Worm (Caenorhabditis elegans) whole organism, L4 larva: ENCODE results near the gene vps-50.

Experiments
- D1046.2 ChIP-seq: fragments of 200-800 bp; sonication (Bioruptor generic); IDR thresholded peaks from 2 replicates; pipeline ENCODE4 v1.3.6; 2022; ENCODE audit warnings: missing genetic modification characterization, missing compliant biosample characterization
- F10B5.3 ChIP-seq: sonication (generic microtip); optimal IDR thresholded peaks from 2 replicates; lab custom pipeline; 2016; ENCODE audit warnings: mild to moderate bottlenecking, missing genetic modification characterization, missing compliant biosample characterization
- F26F4.8 ChIP-seq: fragments of 200-800 bp; sonication (Bioruptor generic); conservative IDR thresholded peaks from 2 replicates; pipeline ENCODE4 v1.3.6; 2022; ENCODE audit warnings: missing genetic modification characterization, missing compliant biosample characterization
- F44E2.7 ChIP-seq: fragments of 200-800 bp; sonication (Bioruptor generic); IDR thresholded peaks from 2 replicates; pipeline ENCODE4 v2.1.2; 2022; ENCODE audit warnings: missing genetic modification characterization, missing compliant biosample characterization
- T26A8.4 ChIP-seq: fragments of 200-800 bp; sonication (Bioruptor generic); IDR thresholded peaks from 2 replicates; pipeline ENCODE4 v1.3.6; 2022; ENCODE audit warnings: missing genetic modification characterization, missing compliant biosample characterization
- Y105C5A.15 ChIP-seq: fragments of 200-800 bp; sonication (Bioruptor generic); IDR thresholded peaks from 2 replicates; pipeline ENCODE4 v1.3.6; 2022; ENCODE audit warnings: missing genetic modification characterization, missing compliant biosample characterization
- Y48G9A.11 ChIP-seq: fragments of 200-800 bp; sonication (Bioruptor generic); IDR thresholded peaks from 2 replicates; pipeline ENCODE4 v1.3.6; 2022; ENCODE audit warnings: missing genetic modification reagents, missing genetic modification characterization, missing compliant biosample characterization
- ZK337.2 ChIP-seq: fragments of 200-800 bp; sonication (Bioruptor generic); IDR thresholded peaks from 2 replicates; pipeline ENCODE4 v1.3.6; 2022; ENCODE audit warnings: missing genetic modification reagents, missing genetic modification characterization, missing compliant biosample characterization
- aha-1 ChIP-seq: fragments of 150-350 bp; peaks from one replicate; lab custom pipeline; 2014; ENCODE audit warnings: missing biosample characterization, missing genetic modification characterization
- aly-2 ChIP-seq: sonication (generic microtip); optimal IDR thresholded peaks from 2 replicates; lab custom pipeline; 2018; ENCODE audit warnings: missing biosample characterization, missing genetic modification characterization
- arid-1 ChIP-seq: fragments of 200-800 bp; sonication (Bioruptor generic); conservative IDR thresholded peaks from 2 replicates; pipeline ENCODE4 v1.3.6; 2022; ENCODE audit warnings: missing genetic modification reagents, missing genetic modification characterization, missing compliant biosample characterization
- ceh-28 ChIP-seq: fragments of 150-350 bp; optimal IDR thresholded peaks from 2 replicates; lab custom pipeline; 2014; ENCODE audit warnings: missing biosample characterization, missing genetic modification reagents, missing genetic modification characterization
- ceh-32 ChIP-seq: sonication (generic microtip); optimal IDR thresholded peaks from 2 replicates; lab custom pipeline; 2016; ENCODE audit warnings: mild to moderate bottlenecking, missing genetic modification characterization, missing compliant biosample characterization; ENCODE audit not compliant: poor library complexity
- ceh-62 ChIP-seq: sonication (generic microtip); optimal IDR thresholded peaks from 2 replicates; lab custom pipeline; 2017; ENCODE audit warnings: missing biosample characterization, missing genetic modification characterization
- ceh-82 ChIP-seq: sonication (generic microtip); optimal IDR thresholded peaks from 2 replicates; lab custom pipeline; 2017; ENCODE audit warnings: missing biosample characterization, missing genetic modification characterization
- daf-19 ChIP-seq: fragments of 200-800 bp; sonication (Bioruptor generic); conservative IDR thresholded peaks from 2 replicates; pipeline ENCODE4 v1.3.6; 2022; ENCODE audit warnings: missing genetic modification characterization, missing compliant biosample characterization
- dmd-6 ChIP-seq: fragments of 200-800 bp; sonication (Bioruptor generic); IDR thresholded peaks from 2 replicates; pipeline ENCODE4 v1.3.6; 2022; ENCODE audit warnings: missing genetic modification reagents, missing genetic modification characterization, missing compliant biosample characterization
- dmd-8 ChIP-seq: fragments of 200-800 bp; sonication (Bioruptor generic); IDR thresholded peaks from 2 replicates; pipeline ENCODE4 v1.3.6; 2022; ENCODE audit warnings: missing genetic modification characterization, missing compliant biosample characterization
- dmd-9 ChIP-seq: fragments of 200-800 bp; sonication (Bioruptor generic); IDR thresholded peaks from 2 replicates; pipeline ENCODE4 v1.3.6; 2022; ENCODE audit warnings: missing genetic modification reagents, missing genetic modification characterization, missing compliant biosample characterization
- gei-8 ChIP-seq: fragments of 200-800 bp; sonication (Bioruptor generic); optimal IDR thresholded peaks from 2 replicates; lab custom pipeline; 2018; ENCODE audit warnings: mild to moderate bottlenecking, missing genetic modification characterization, missing compliant biosample characterization
- hif-1 ChIP-seq, 2 experiments: sonication (generic microtip); optimal IDR thresholded peaks; 2 replicates each; lab custom pipeline; 2016 to 2017; ENCODE audit warnings: missing compliant biosample characterization in 2 of 2, missing genetic modification characterization in 2 of 2, missing genetic modification reagents in 2 of 2, missing genotype in 2 of 2, mild to moderate bottlenecking in 1 of 2
- hlh-11 ChIP-seq: fragments of 200-800 bp; sonication (Bioruptor generic); optimal IDR thresholded peaks from 2 replicates; lab custom pipeline; 2018; ENCODE audit warnings: mild to moderate bottlenecking, missing genetic modification characterization, missing compliant biosample characterization
- hmg-1.1 ChIP-seq: fragments of 200-800 bp; sonication (Bioruptor generic); IDR thresholded peaks from 2 replicates; pipeline ENCODE4 v1.3.6; 2022; ENCODE audit warnings: missing genetic modification reagents, missing genetic modification characterization, missing compliant biosample characterization
- jun-1 ChIP-seq: fragments of 150-350 bp; optimal IDR thresholded peaks from 2 replicates; lab custom pipeline; 2014; ENCODE audit warnings: missing biosample characterization, missing genetic modification reagents, missing genetic modification characterization
- lim-7 ChIP-seq: fragments of 200-800 bp; sonication (Bioruptor generic); IDR thresholded peaks from 2 replicates; pipeline ENCODE4 v1.3.6; 2022; ENCODE audit warnings: missing genetic modification characterization, missing compliant biosample characterization
- lin-1 ChIP-seq: fragments of 200-800 bp; sonication (Bioruptor generic); IDR thresholded peaks from 2 replicates; pipeline ENCODE4 v1.3.6; 2022; ENCODE audit warnings: missing genetic modification reagents, missing genetic modification characterization, missing compliant biosample characterization
- lin-13 ChIP-seq: fragments of 150-350 bp; optimal IDR thresholded peaks from 2 replicates; lab custom pipeline; 2014; ENCODE audit warnings: missing biosample characterization, missing genetic modification reagents, missing genetic modification characterization
- lin-15B ChIP-seq: fragments of 150-350 bp; sonication (generic microtip); optimal IDR thresholded peaks from 3 replicates; lab custom pipeline; 2014; ENCODE audit warnings: missing biosample characterization, missing genetic modification characterization
- lsy-2 ChIP-seq, 2 experiments: fragments of 150-350 bp in 1 of 2; sonication (generic microtip) in 1 of 2; optimal IDR thresholded peaks; 2 replicates each; lab custom pipeline; 2014 to 2017; ENCODE audit warnings: missing biosample characterization in 2 of 2, missing genetic modification characterization in 2 of 2
- madf-5 ChIP-seq, 2 experiments: fragments of 200-800 bp; sonication (Bioruptor generic); IDR thresholded peaks; 2 replicates each; pipeline ENCODE4 v1.3.6; 2022; ENCODE audit warnings: missing compliant biosample characterization in 2 of 2, missing genetic modification characterization in 2 of 2
- mdt-29 ChIP-seq: fragments of 200-800 bp; sonication (Bioruptor generic); IDR thresholded peaks from 2 replicates; pipeline ENCODE4 v1.3.6; 2022; ENCODE audit warnings: missing genetic modification reagents, missing genetic modification characterization, missing compliant biosample characterization
- mes-2 ChIP-seq: sonication (generic microtip); optimal IDR thresholded peaks from 2 replicates; lab custom pipeline; 2016; ENCODE audit warnings: missing genotype, mild to moderate bottlenecking, missing genetic modification characterization, missing compliant biosample characterization; ENCODE audit not compliant: poor library complexity, severe bottlenecking
- nhr-111 ChIP-seq: fragments of 200-800 bp; sonication (Bioruptor generic); optimal IDR thresholded peaks from 2 replicates; lab custom pipeline; 2018; ENCODE audit warnings: mild to moderate bottlenecking, missing genetic modification characterization, missing compliant biosample characterization
- nhr-42 ChIP-seq: fragments of 200-800 bp; sonication (Bioruptor generic); IDR thresholded peaks from 2 replicates; pipeline ENCODE4 v1.3.6; 2022; ENCODE audit warnings: missing genetic modification characterization, missing compliant biosample characterization
- pha-4 ChIP-seq, 2 experiments: fragments of 150-350 bp in 1 of 2; fragments of 200-800 bp in 1 of 2; sonication (Bioruptor generic) in 1 of 2; IDR thresholded peaks in 1 of 2; optimal IDR thresholded peaks in 1 of 2; 2 replicates each; pipeline versions ENCODE4 v1.3.6 to Lab custom; 2014 to 2022; ENCODE audit warnings: missing genetic modification characterization in 2 of 2, missing genetic modification reagents in 2 of 2, missing biosample characterization in 1 of 2, missing compliant biosample characterization in 1 of 2
- rbr-2 ChIP-seq: sonication (generic microtip); optimal IDR thresholded peaks from 2 replicates; lab custom pipeline; 2016; ENCODE audit warnings: missing genotype, missing genetic modification characterization, missing compliant biosample characterization
- saeg-2 ChIP-seq: fragments of 200-800 bp; sonication (Bioruptor generic); IDR thresholded peaks from 2 replicates; pipeline ENCODE4 v1.3.6; 2022; ENCODE audit warnings: missing genetic modification reagents, missing genetic modification characterization, missing compliant biosample characterization
- set-16 ChIP-seq: fragments of 200-800 bp; sonication (Bioruptor generic); IDR thresholded peaks from 2 replicates; pipeline ENCODE4 v1.3.6; 2022; ENCODE audit warnings: missing genetic modification reagents, missing genetic modification characterization, missing compliant biosample characterization
- spr-3 ChIP-seq: fragments of 200-800 bp; sonication (Bioruptor generic); optimal IDR thresholded peaks from 2 replicates; lab custom pipeline; 2018; ENCODE audit warnings: mild to moderate bottlenecking, missing genetic modification characterization, missing compliant biosample characterization
- tag-97 ChIP-seq: fragments of 200-800 bp; sonication (Bioruptor generic); IDR thresholded peaks from 2 replicates; pipeline ENCODE4 v1.3.6; 2022; ENCODE audit warnings: missing genetic modification characterization, missing compliant biosample characterization
- tra-1 ChIP-seq: fragments of 200-800 bp; sonication (Bioruptor generic); IDR thresholded peaks from 2 replicates; pipeline ENCODE4 v1.3.6; 2022; ENCODE audit warnings: missing genetic modification reagents, missing genetic modification characterization, missing compliant biosample characterization
- unc-130 ChIP-seq: sonication (generic microtip); optimal IDR thresholded peaks from 2 replicates; lab custom pipeline; 2016; ENCODE audit warnings: missing genetic modification reagents, missing genetic modification characterization, missing compliant biosample characterization
- vab-7 ChIP-seq: fragments of 200-800 bp; sonication (Bioruptor generic); IDR thresholded peaks from 2 replicates; pipeline ENCODE4 v1.3.6; 2022; ENCODE audit warnings: missing genetic modification reagents, missing genetic modification characterization, missing compliant biosample characterization
- zag-1 ChIP-seq: fragments of 150-350 bp; optimal IDR thresholded peaks from 2 replicates; lab custom pipeline; 2014; ENCODE audit warnings: missing biosample characterization, missing genetic modification characterization
- ztf-11 ChIP-seq: fragments of 150-350 bp; optimal IDR thresholded peaks from 2 replicates; lab custom pipeline; 2014; ENCODE audit warnings: missing biosample characterization, missing genetic modification characterization

Gene vps-50

DNA sequence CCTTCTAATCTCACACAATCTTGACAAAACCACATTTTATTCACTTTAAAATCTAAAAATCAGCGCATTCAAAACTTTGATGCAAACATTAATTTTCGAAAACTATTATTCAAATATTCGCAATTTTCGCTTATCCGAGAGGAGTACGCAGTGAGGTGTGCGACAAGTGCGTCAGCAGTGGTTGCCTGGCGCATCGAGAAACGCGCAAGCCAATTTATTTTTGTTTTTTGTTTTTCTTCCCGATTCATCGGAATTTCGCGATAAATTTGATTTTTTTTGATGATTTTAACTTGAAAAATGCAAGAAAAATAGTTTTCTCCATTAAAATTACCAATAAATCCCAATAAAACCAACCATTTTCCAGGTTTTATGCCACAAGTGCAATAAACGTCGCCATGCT is 20.1 kb upstream of the vps-50 start, which contains the start of the genes fbxb-85 and hex-3 (continued):
- TF ChIP-seq rbr-2 (tag; lab: Kevin White, UChicago) = peak; percentile 94
- TF ChIP-seq arid-1 (GFP tag; lab: Robert Waterston, UW) = peak; percentile 92
- peak; percentile 90 for TF ChIP-seq spr-3 (GFP tag; lab: Kevin White, UChicago)
- TF ChIP-seq lsy-2 (tag; optimal IDR thresholded peaks at IDR 0.05; lab: Kevin White, UChicago) = peak; percentile 56 to 96
- TF ChIP-seq F10B5.3 (tag; lab: Kevin White, UChicago) = peak; percentile 89
- TF ChIP-seq F26F4.8 (GFP tag; lab: Robert Waterston, UW) = no peak
- TF ChIP-seq mes-2 = peak; percentile 95
- TF ChIP-seq lin-13 (GFP tag; lab: Kevin White, UChicago) = peak; percentile 77
- TF ChIP-seq ceh-28 (tag; lab: Kevin White, UChicago) = no peak
- no peak for TF ChIP-seq ceh-62 (tag; lab: Kevin White, UChicago)
- TF ChIP-seq lim-7 (GFP tag; lab: Robert Waterston, UW) = no peak
- no peak for TF ChIP-seq gei-8
- TF ChIP-seq hlh-11 (tag; lab: Kevin White, UChicago) = peak; percentile 91
- peak; percentile 60 for TF ChIP-seq lin-15B (tag; lab: Kevin White, UChicago)
- peak; percentile 60 for TF ChIP-seq lin-1 (GFP tag; lab: Robert Waterston, UW)
- no peak for TF ChIP-seq tag-97 (GFP tag; lab: Robert Waterston, UW)
- no peak for TF ChIP-seq dmd-8 (GFP tag; lab: Robert Waterston, UW)
- no peak for TF ChIP-seq ceh-82 (tag; lab: Kevin White, UChicago)
- TF ChIP-seq saeg-2 (GFP tag; lab: Robert Waterston, UW) = peak; percentile 83
- TF ChIP-seq daf-19 (GFP tag; lab: Robert Waterston, UW) = peak; percentile 82
- TF ChIP-seq pha-4 (GFP tag; IDR thresholded peaks at IDR 0.05; lab: Robert Waterston, UW) = peak; percentile 83
- no peak for TF ChIP-seq pha-4 (tag; optimal IDR thresholded peaks at IDR 0.05; lab: Kevin White, UChicago)
- TF ChIP-seq ceh-32 (tag; lab: Kevin White, UChicago) = peak; percentile 80
- no peak for TF ChIP-seq nhr-111 (GFP tag; lab: Kevin White, UChicago)
- peak; percentile 68; the same call in 1 of the 2 replicates for TF ChIP-seq ZK337.2 (GFP tag; lab: Robert Waterston, UW)
- peak; percentile 64 for TF ChIP-seq zag-1 (tag; lab: Kevin White, UChicago)

DNA sequence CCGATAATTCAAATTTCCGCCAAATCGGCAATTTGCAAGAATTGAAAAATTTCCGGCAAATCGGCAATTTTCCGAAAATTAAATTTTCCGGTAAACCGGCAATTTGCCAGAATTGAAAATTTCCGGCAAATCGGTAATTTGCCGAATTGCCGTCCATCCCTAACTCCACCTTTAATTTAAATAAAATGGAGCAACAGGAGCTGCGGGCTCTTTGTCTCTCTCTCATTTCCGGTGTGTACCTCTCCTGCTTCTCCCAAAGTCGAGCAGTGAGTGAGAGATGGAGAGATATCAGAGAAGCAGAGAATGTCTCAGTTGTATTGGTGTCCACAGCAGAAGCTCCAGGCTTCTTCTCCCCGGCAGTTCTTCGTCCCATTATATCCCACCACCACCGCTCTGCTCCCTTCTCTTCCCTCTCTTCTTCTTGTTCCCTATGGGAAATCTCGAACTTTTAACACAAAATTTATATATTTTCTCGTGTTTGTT is 13.6 kb upstream of the vps-50 start, which contains the start of gene Y39A1C.1:
TSS of gene Y39A1C.1 (plus strand) at position 51 of the 483 bp plus-strand sequence.
- TF ChIP-seq aha-1 (tag; lab: Kevin White, UChicago) (peak; percentile 8), mes-2 (peak; percentile 54), tra-1 (GFP tag; lab: Robert Waterston, UW) (0 out of 2 replicates have a peak, but pooled peaks have one; percentile 30), rbr-2 (tag; lab: Kevin White, UChicago) (peak; percentile 15), set-16 (GFP tag; lab: Robert Waterston, UW) (0 out of 2 replicates have a peak, but pooled peaks have one; percentile 17), Y105C5A.15 (no peak), hmg-1.1 (peak; percentile 55; the same call in 1 of the 2 replicates), jun-1 (tag; lab: Kevin White, UChicago) (no peak)
- TF ChIP-seq, all 104 proteins: peak for 6

DNA sequence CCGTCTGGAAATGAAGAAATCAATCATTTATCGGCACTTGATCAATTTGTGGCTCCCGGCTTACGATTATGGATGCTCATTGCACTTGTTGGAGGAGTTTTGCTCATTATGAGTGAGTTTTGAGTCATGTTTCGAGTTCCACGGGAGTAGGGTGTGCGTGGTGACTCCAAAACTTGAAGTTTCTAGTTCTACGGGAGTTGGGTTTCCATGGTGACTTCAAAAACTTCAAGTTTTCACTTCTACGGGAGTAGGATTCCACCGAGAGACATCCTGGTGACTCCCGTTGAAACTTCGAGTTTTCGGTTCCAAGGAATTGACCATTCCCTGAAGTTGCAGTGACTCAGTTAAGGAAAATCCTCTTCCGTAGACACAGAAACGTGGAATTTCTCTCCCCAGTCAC is 12.2 kb upstream of the vps-50 start:
- TF ChIP-seq F44E2.7 (GFP tag; lab: Robert Waterston, UW) (no peak), tra-1 (GFP tag; lab: Robert Waterston, UW) (no peak; the same call in 1 of the 2 replicates), hmg-1.1 (0 out of 2 replicates have a peak, but pooled peaks have one; percentile 20), saeg-2 (GFP tag; lab: Robert Waterston, UW) (no peak), nhr-42 (0 out of 2 replicates have a peak, but pooled peaks have one; percentile 52), T26A8.4 (GFP tag; lab: Robert Waterston, UW) (no peak), vab-7 (GFP tag; lab: Robert Waterston, UW) (0 out of 2 replicates have a peak, but pooled peaks have one; percentile 55), mes-2 (peak; percentile 90), mdt-29 (0 out of 2 replicates have a peak, but pooled peaks have one; percentile 29), unc-130 (GFP tag; lab: Kevin White, UChicago) (peak; percentile 77), ZK337.2 (GFP tag; lab: Robert Waterston, UW) (peak; percentile 57; the same call in 1 of the 2 replicates), aly-2 (tag; lab: Kevin White, UChicago) (no peak), D1046.2 (GFP tag; lab: Robert Waterston, UW) (0 out of 2 replicates have a peak, but pooled peaks have one; percentile 56), daf-19 (GFP tag; lab: Robert Waterston, UW) (no peak), Y48G9A.11 (GFP tag; lab: Robert Waterston, UW) (peak; percentile 51; the same call in 1 of the 2 replicates), dmd-9 (GFP tag; lab: Robert Waterston, UW) (peak; percentile 65; the same call in 1 of the 2 replicates), ztf-11 (no peak), hif-1 (tag; optimal IDR thresholded peaks at IDR 0.05; lab: Kevin White, UChicago) (peak in 1 of 2 experiments; percentile 72), madf-5 (GFP tag; IDR thresholded peaks at IDR 0.05; lab: Robert Waterston, UW) (0 out of 4 replicates have a peak, but pooled peaks of 1 of the 2 experiments have one; percentile 35), dmd-6 (GFP tag; lab: Robert Waterston, UW) (peak; percentile 22; the same call in 1 of the 2 replicates)
